Worm (Caenorhabditis elegans) whole organism, L2 larva: ENCODE data around the gene R09D1.14.

Experiments used
- C34F6.9 ChIP-seq: fragments of 150-350 bp; optimal IDR thresholded peaks from 2 replicates; lab custom pipeline; 2014; ENCODE audit warnings: missing biosample characterization, missing genetic modification characterization
- Y55F3AM.14 ChIP-seq: fragments of 200-800 bp; sonication (Bioruptor generic); optimal IDR thresholded peaks from 2 replicates; lab custom pipeline; 2018; ENCODE audit warnings: mild to moderate bottlenecking, missing genetic modification characterization, missing compliant biosample characterization
- alr-1 ChIP-seq: fragments of 150-350 bp; optimal IDR thresholded peaks from 2 replicates; lab custom pipeline; 2014; ENCODE audit warnings: missing biosample characterization, missing genetic modification characterization
- ceh-16 ChIP-seq: fragments of 150-350 bp; optimal IDR thresholded peaks from 2 replicates; lab custom pipeline; 2014; ENCODE audit warnings: missing biosample characterization, missing genetic modification characterization
- crh-2 ChIP-seq: sonication (generic microtip); optimal IDR thresholded peaks from 2 replicates; lab custom pipeline; 2017; ENCODE audit warnings: missing biosample characterization, missing genetic modification characterization
- dmd-4 ChIP-seq: sonication (generic microtip); optimal IDR thresholded peaks from 2 replicates; lab custom pipeline; 2017; ENCODE audit warnings: missing biosample characterization, missing genetic modification characterization
- egl-27 ChIP-seq: sonication (generic microtip); optimal IDR thresholded peaks from 3 replicates; lab custom pipeline; 2017; ENCODE audit warnings: missing biosample characterization, missing genetic modification reagents, missing genetic modification characterization
- elt-1 ChIP-seq: fragments of 150-350 bp; optimal IDR thresholded peaks from 2 replicates; lab custom pipeline; 2014; ENCODE audit warnings: missing biosample characterization, missing genetic modification characterization
- elt-3 ChIP-seq: sonication (generic microtip); optimal IDR thresholded peaks from 2 replicates; lab custom pipeline; 2017; ENCODE audit warnings: missing biosample characterization, missing genetic modification characterization
- fos-1 ChIP-seq: fragments of 150-350 bp; optimal IDR thresholded peaks from 2 replicates; lab custom pipeline; 2014; ENCODE audit warnings: missing biosample characterization, missing genetic modification characterization
- gmeb-1 ChIP-seq: fragments of 150-350 bp; optimal IDR thresholded peaks from 2 replicates; lab custom pipeline; 2014; ENCODE audit warnings: missing biosample characterization, missing genetic modification characterization
- lin-11 ChIP-seq: fragments of 150-350 bp; sonication (generic microtip); optimal IDR thresholded peaks from 2 replicates; lab custom pipeline; 2014; ENCODE audit warnings: missing biosample characterization, missing genetic modification characterization, inconsistent platforms, mixed read lengths
- lin-13 ChIP-seq: fragments of 150-350 bp; optimal IDR thresholded peaks from 2 replicates; lab custom pipeline; 2014; ENCODE audit warnings: missing biosample characterization, missing genetic modification reagents, missing genetic modification characterization
- lin-39 ChIP-seq: fragments of 150-350 bp; optimal IDR thresholded peaks from 2 replicates; lab custom pipeline; 2014; ENCODE audit warnings: missing biosample characterization, missing genetic modification reagents, missing genetic modification characterization
- lsy-2 ChIP-seq, 2 experiments: fragments of 150-350 bp in 1 of 2; sonication (generic microtip) in 1 of 2; optimal IDR thresholded peaks; 2 replicates each; lab custom pipeline; 2014 to 2017; ENCODE audit warnings: missing biosample characterization in 2 of 2, missing genetic modification characterization in 2 of 2
- mbf-1 ChIP-seq: sonication (generic microtip); optimal IDR thresholded peaks from 2 replicates; lab custom pipeline; 2017; ENCODE audit warnings: missing biosample characterization, missing genetic modification characterization
- mdl-1 ChIP-seq, 2 experiments: fragments of 150-350 bp in 1 of 2; sonication (generic microtip) in 1 of 2; optimal IDR thresholded peaks; 2 replicates each; lab custom pipeline; 2017; ENCODE audit warnings: missing biosample characterization in 2 of 2, missing genetic modification characterization in 2 of 2
- nhr-10 ChIP-seq: sonication (generic microtip); optimal IDR thresholded peaks from 2 replicates; lab custom pipeline; 2017; ENCODE audit warnings: missing biosample characterization, missing genetic modification characterization
- nhr-11 ChIP-seq: fragments of 150-350 bp; optimal IDR thresholded peaks from 2 replicates; lab custom pipeline; 2014; ENCODE audit warnings: missing biosample characterization, missing genetic modification characterization
- nhr-12 ChIP-seq: fragments of 150-350 bp; optimal IDR thresholded peaks from 2 replicates; lab custom pipeline; 2014; ENCODE audit warnings: missing biosample characterization, missing genetic modification characterization
- nhr-129 ChIP-seq: fragments of 150-350 bp; optimal IDR thresholded peaks from 2 replicates; lab custom pipeline; 2014; ENCODE audit warnings: missing biosample characterization, missing genetic modification characterization
- nhr-21 ChIP-seq: fragments of 150-350 bp; optimal IDR thresholded peaks from 2 replicates; lab custom pipeline; 2014; ENCODE audit warnings: missing biosample characterization, missing genetic modification characterization
- nhr-23 ChIP-seq: fragments of 150-350 bp; optimal IDR thresholded peaks from 2 replicates; lab custom pipeline; 2014; ENCODE audit warnings: missing biosample characterization, missing genetic modification reagents, missing genetic modification characterization
- nhr-237 ChIP-seq: fragments of 150-350 bp; optimal IDR thresholded peaks from 2 replicates; lab custom pipeline; 2014; ENCODE audit warnings: missing biosample characterization, missing genetic modification characterization
- nhr-25 ChIP-seq: fragments of 150-350 bp; sonication (generic microtip); optimal IDR thresholded peaks from 3 replicates; lab custom pipeline; 2014; ENCODE audit warnings: missing biosample characterization, missing genetic modification characterization
- nhr-6 ChIP-seq: fragments of 150-350 bp; optimal IDR thresholded peaks from 2 replicates; lab custom pipeline; 2014; ENCODE audit warnings: missing biosample characterization, missing genetic modification characterization
- nhr-77 ChIP-seq: fragments of 150-350 bp; optimal IDR thresholded peaks from 2 replicates; lab custom pipeline; 2014; ENCODE audit warnings: missing biosample characterization, missing genetic modification characterization
- peb-1 ChIP-seq: fragments of 150-350 bp; optimal IDR thresholded peaks from 2 replicates; lab custom pipeline; 2014; ENCODE audit warnings: missing biosample characterization, missing genetic modification characterization
- sem-4 ChIP-seq: fragments of 150-350 bp; optimal IDR thresholded peaks from 2 replicates; lab custom pipeline; 2014; ENCODE audit warnings: missing biosample characterization, missing genetic modification reagents, missing genetic modification characterization
- skn-1 ChIP-seq: sonication (generic microtip); optimal IDR thresholded peaks from 2 replicates; lab custom pipeline; 2017; ENCODE audit warnings: missing biosample characterization, missing genetic modification characterization
- sma-9 ChIP-seq, 2 experiments: fragments of 150-350 bp in 1 of 2; sonication (generic microtip) in 1 of 2; optimal IDR thresholded peaks; 2 replicates each; lab custom pipeline; 2014 to 2016; ENCODE audit warnings: missing genetic modification characterization in 2 of 2, mild to moderate bottlenecking in 1 of 2, missing biosample characterization in 1 of 2, missing compliant biosample characterization in 1 of 2, missing genetic modification reagents in 1 of 2, moderate library complexity in 1 of 2
- snpc-4 ChIP-seq: fragments of 150-350 bp; optimal IDR thresholded peaks from 2 replicates; lab custom pipeline; 2014; ENCODE audit warnings: missing biosample characterization, missing genetic modification characterization
- unc-39 ChIP-seq: fragments of 150-350 bp; optimal IDR thresholded peaks from 2 replicates; lab custom pipeline; 2014; ENCODE audit warnings: missing biosample characterization, missing genetic modification characterization
- unc-55 ChIP-seq: fragments of 150-350 bp; sonication (generic microtip); optimal IDR thresholded peaks from 3 replicates; lab custom pipeline; 2014; ENCODE audit warnings: missing biosample characterization, missing genetic modification reagents, missing genetic modification characterization
- unc-62 ChIP-seq: fragments of 150-350 bp; optimal IDR thresholded peaks from 2 replicates; lab custom pipeline; 2014; ENCODE audit warnings: missing biosample characterization, missing genetic modification reagents, missing genetic modification characterization
- zag-1 ChIP-seq: fragments of 150-350 bp; optimal IDR thresholded peaks from 2 replicates; lab custom pipeline; 2014; ENCODE audit warnings: missing biosample characterization, missing genetic modification characterization
- ztf-1 ChIP-seq: fragments of 200-800 bp; sonication (Bioruptor generic); conservative IDR thresholded peaks from 2 replicates; pipeline ENCODE4 v1.3.6; 2022; ENCODE audit warnings: missing genetic modification characterization, missing compliant biosample characterization
- ztf-11 ChIP-seq: sonication (generic microtip); optimal IDR thresholded peaks from 2 replicates; lab custom pipeline; 2017; ENCODE audit warnings: missing biosample characterization, missing genetic modification characterization

R09D1.14 gene

DNA sequence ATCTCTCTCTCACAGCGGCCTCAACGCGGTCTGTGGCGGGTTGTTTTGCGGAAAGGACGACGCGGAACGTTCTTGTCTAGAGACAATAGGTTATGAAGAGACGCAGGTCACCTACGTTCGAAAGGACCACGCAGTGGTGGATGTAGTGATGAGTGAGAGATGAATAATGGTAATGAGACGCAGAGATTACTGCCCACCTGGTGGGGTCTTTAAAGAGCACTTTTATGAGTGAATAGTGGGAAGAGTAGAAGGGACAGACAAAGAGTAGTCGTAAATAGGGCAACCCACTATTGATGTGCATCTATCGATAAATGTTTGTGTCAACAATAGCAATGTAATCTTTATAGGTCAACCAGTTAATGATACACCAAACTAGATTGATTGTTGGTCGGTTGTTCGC lies 31.7 kb upstream of the R09D1.14 start:
- no peak for TF ChIP-seq unc-55 (GFP tag; lab: Kevin White, UChicago)
- TF ChIP-seq ztf-1, result no peak
- TF ChIP-seq dmd-4 (tag; lab: Kevin White, UChicago), result no peak
- no peak for TF ChIP-seq nhr-77 (tag; lab: Kevin White, UChicago)
- TF ChIP-seq lin-11 (tag; lab: Kevin White, UChicago), result no peak
- no peak for TF ChIP-seq unc-39 (tag; lab: Kevin White, UChicago)
- no peak for TF ChIP-seq fos-1
- TF ChIP-seq nhr-11, result no peak
- TF ChIP-seq skn-1 (tag; lab: Kevin White, UChicago), result no peak
- TF ChIP-seq Y55F3AM.14, result no peak
- TF ChIP-seq, all 48 proteins: peak for 0

DNA sequence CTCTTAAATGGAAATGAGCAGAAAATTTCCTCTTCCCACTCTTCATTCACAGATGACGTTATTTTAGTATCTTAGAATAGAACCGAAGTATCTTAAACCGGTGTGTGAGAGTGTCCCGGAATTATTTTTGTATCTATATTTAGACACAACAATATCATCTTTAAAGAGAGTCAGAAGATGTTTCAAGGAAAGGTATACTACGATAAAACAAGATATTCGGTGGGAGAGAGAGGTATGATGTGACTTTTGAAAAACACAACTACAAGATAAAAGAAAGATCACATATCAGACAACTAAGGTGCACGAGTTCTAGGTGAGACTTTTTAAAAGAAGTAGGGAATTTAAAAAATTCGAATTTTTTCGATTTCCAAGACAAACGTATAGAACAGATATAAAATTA lies 31.2 kb upstream of the R09D1.14 start:
- no peak for TF ChIP-seq zag-1 (tag; lab: Kevin White, UChicago)
- no peak for TF ChIP-seq nhr-6
- no peak for TF ChIP-seq crh-2 (tag; lab: Kevin White, UChicago)
- no peak for TF ChIP-seq nhr-12 (tag; lab: Kevin White, UChicago)
- no peak for TF ChIP-seq ceh-16 (tag; lab: Kevin White, UChicago)
- TF ChIP-seq nhr-21 (tag; lab: Kevin White, UChicago), result no peak
- no peak for TF ChIP-seq unc-39 (tag; lab: Kevin White, UChicago)
- no peak for TF ChIP-seq nhr-77 (tag; lab: Kevin White, UChicago)
- TF ChIP-seq lin-11 (tag; lab: Kevin White, UChicago), result no peak
- no peak for TF ChIP-seq mdl-1 (tag; optimal IDR thresholded peaks at IDR 0.05; lab: Kevin White, UChicago)
- no peak for TF ChIP-seq egl-27 (tag; lab: Kevin White, UChicago)
- no peak for TF ChIP-seq nhr-237 (tag; lab: Kevin White, UChicago)
- TF ChIP-seq lsy-2 (tag; optimal IDR thresholded peaks at IDR 0.05; lab: Kevin White, UChicago), result peak in 1 of 2 experiments; percentile 14
- TF ChIP-seq ztf-11 (tag; lab: Kevin White, UChicago), result no peak
- no peak for TF ChIP-seq elt-3
- TF ChIP-seq nhr-23 (tag; lab: Kevin White, UChicago), result no peak
- no peak for TF ChIP-seq alr-1 (tag; lab: Kevin White, UChicago)
- no peak for TF ChIP-seq sem-4
- TF ChIP-seq nhr-11, result no peak
- TF ChIP-seq C34F6.9 (tag; lab: Kevin White, UChicago), result no peak
- TF ChIP-seq skn-1 (tag; lab: Kevin White, UChicago), result no peak
- TF ChIP-seq gmeb-1, result no peak
- no peak for TF ChIP-seq fos-1
- peak; percentile 55 for TF ChIP-seq sma-9 (GFP tag; optimal IDR thresholded peaks at IDR 0.05; lab: Kevin White, UChicago)
- no peak for TF ChIP-seq sma-9 (tag; optimal IDR thresholded peaks at IDR 0.05; lab: Kevin White, UChicago)
- TF ChIP-seq nhr-25 (tag; lab: Kevin White, UChicago), result peak; percentile 8
- TF ChIP-seq nhr-10 (tag; lab: Kevin White, UChicago), result no peak
- no peak for TF ChIP-seq peb-1 (tag; lab: Kevin White, UChicago)

DNA sequence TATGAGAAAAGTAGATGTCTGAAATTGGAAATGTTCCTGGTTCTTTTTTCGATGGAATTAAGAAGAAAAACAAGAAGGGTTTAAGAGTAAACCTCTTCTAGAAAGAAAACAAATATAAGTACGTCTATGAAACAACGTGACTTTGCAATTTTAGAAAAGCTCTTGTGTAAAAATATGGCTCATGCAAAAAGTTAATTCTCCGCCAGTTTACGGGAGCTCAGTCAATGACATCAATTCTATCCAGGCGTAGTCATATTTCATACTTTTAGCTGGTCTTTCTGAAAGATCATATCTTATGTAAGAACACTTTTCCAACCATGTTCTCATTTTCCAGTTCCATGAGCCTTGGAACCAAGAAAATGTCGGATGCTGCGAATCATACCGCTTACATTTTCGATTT lies 30.6 kb upstream of the R09D1.14 start:
- TF ChIP-seq unc-39 (tag; lab: Kevin White, UChicago), result no peak
- no peak for TF ChIP-seq snpc-4
- no peak for TF ChIP-seq elt-1 (tag; lab: Kevin White, UChicago)
- no peak for TF ChIP-seq unc-55 (GFP tag; lab: Kevin White, UChicago)
- no peak for TF ChIP-seq lin-13 (GFP tag; lab: Kevin White, UChicago)
- no peak for TF ChIP-seq nhr-23 (tag; lab: Kevin White, UChicago)
- no peak for TF ChIP-seq unc-62
- TF ChIP-seq dmd-4 (tag; lab: Kevin White, UChicago), result no peak
- no peak for TF ChIP-seq sem-4
- TF ChIP-seq mbf-1 (tag; lab: Kevin White, UChicago), result no peak
- no peak for TF ChIP-seq elt-3
- no peak for TF ChIP-seq mdl-1 (tag; optimal IDR thresholded peaks at IDR 0.05; lab: Kevin White, UChicago)
- no peak for TF ChIP-seq zag-1 (tag; lab: Kevin White, UChicago)
- TF ChIP-seq lin-39, result no peak
- no peak for TF ChIP-seq egl-27 (tag; lab: Kevin White, UChicago)
- TF ChIP-seq sma-9 (GFP tag; optimal IDR thresholded peaks at IDR 0.05; lab: Kevin White, UChicago), result no peak
- TF ChIP-seq sma-9 (tag; optimal IDR thresholded peaks at IDR 0.05; lab: Kevin White, UChicago), result no peak
- TF ChIP-seq alr-1 (tag; lab: Kevin White, UChicago), result no peak
- TF ChIP-seq nhr-129 (tag; lab: Kevin White, UChicago), result no peak
